Fruit fly (Drosophila melanogaster) whole organism, pupa: ENCODE measurements around the gene CG34345.

Experiments used
- CG17806 ChIP-seq: fragments of 200-800 bp; sonication (Bioruptor generic); optimal IDR thresholded peaks from 2 replicates; lab custom pipeline; 2018; ENCODE audit warnings: missing biosample characterization, mild to moderate bottlenecking, missing genetic modification characterization, moderate library complexity
- CG4496 ChIP-seq: fragments of 200-800 bp; sonication (Bioruptor generic); IDR thresholded peaks from 3 replicates; pipeline ENCODE4 v1.3.6; 2022; ENCODE audit warnings: missing biosample characterization, missing genetic modification characterization
- CG8301 ChIP-seq: fragments of 200-800 bp; sonication (Bioruptor generic); optimal IDR thresholded peaks from 2 replicates; lab custom pipeline; 2018; ENCODE audit warnings: missing biosample characterization, mild to moderate bottlenecking, missing genetic modification characterization
- Pif1B ChIP-seq: fragments of 200-800 bp; sonication (Bioruptor generic); optimal IDR thresholded peaks from 3 replicates; lab custom pipeline; 2016; ENCODE audit warnings: missing biosample characterization, missing genetic modification characterization
- Snoo ChIP-seq: fragments of 200-800 bp; sonication (Bioruptor generic); optimal IDR thresholded peaks from 3 replicates; lab custom pipeline; 2017; ENCODE audit warnings: missing biosample characterization, mild to moderate bottlenecking, missing genetic modification characterization, inconsistent platforms

- no peak for TF ChIP-seq CG17806 (tag; lab: Kevin White, UChicago)
- TF ChIP-seq CG8301 (tag; lab: Kevin White, UChicago), result no peak
- TF ChIP-seq Snoo (tag; lab: Kevin White, UChicago), result no peak
- no peak for TF ChIP-seq CG4496
- no peak for TF ChIP-seq Pif1B (GFP tag; lab: Kevin White, UChicago)
Observed at dm6 chr2L:6632307-6632706, 9.4 kb downstream of the CG34345 start, which contains the start of gene Oatp26F.
